Worm (Caenorhabditis elegans): Measurements from ENCODE around the gene F55D1.1.
A peak's percentile ranks its signal among the peaks of the same experiment; 100 is the strongest.

The F55D1.1 gene

ce11 chrX:5467308-5467707 is 22.3 kb upstream of the F55D1.1 start (continued):
- TF ChIP-seq ceh-88 (GFP tag; IDR thresholded peaks at IDR 0.05) (no peak), lin-13 (GFP tag; optimal IDR thresholded peaks at IDR 0.05) (no peak), lin-35 (GFP tag; optimal IDR thresholded peaks at IDR 0.05) (peak in 1 of 2 experiments; percentile 39), skn-1 (tag; optimal IDR thresholded peaks at IDR 0.05) (no peak), lin-14 (GFP tag; optimal IDR thresholded peaks at IDR 0.05) (peak; percentile 75), nhr-90 (tag; optimal IDR thresholded peaks at IDR 0.05; ENCODE audit: poor library complexity) (peak; percentile 61), rnt-1 (tag; optimal IDR thresholded peaks at IDR 0.05) (no peak), hlh-17 (GFP tag; optimal IDR thresholded peaks at IDR 0.05; ENCODE audit: borderline replicate concordance) (no peak), ces-1 (GFP tag; optimal IDR thresholded peaks at IDR 0.05) (no peak), sptf-1 (tag; optimal IDR thresholded peaks at IDR 0.05) (no peak), sox-4 (tag; optimal IDR thresholded peaks at IDR 0.05) (no peak), aly-2 (tag; optimal IDR thresholded peaks at IDR 0.05) (no peak), C04F5.9 (tag; optimal IDR thresholded peaks at IDR 0.05) (no peak), nhr-12 (tag; optimal IDR thresholded peaks at IDR 0.05) (no peak), fkh-4 (tag; optimal IDR thresholded peaks at IDR 0.05; ENCODE audit: borderline replicate concordance) (no peak), grh-1 (GFP tag; IDR thresholded peaks at IDR 0.05) (peak; percentile 61), Y116A8C.19 (tag; optimal IDR thresholded peaks at IDR 0.05; ENCODE audit: borderline replicate concordance) (no peak), C16A3.4 (tag; optimal IDR thresholded peaks at IDR 0.05) (no peak), nhr-237 (tag; optimal IDR thresholded peaks at IDR 0.05) (no peak), lsy-2 (tag; optimal IDR thresholded peaks at IDR 0.05) (no peak), snu-23 (GFP tag; optimal IDR thresholded peaks at IDR 0.05) (peak; percentile 47), vab-15 (tag; optimal IDR thresholded peaks at IDR 0.05) (no peak), mef-2 (tag; optimal IDR thresholded peaks at IDR 0.05) (no peak), elt-2 (tag; optimal IDR thresholded peaks at IDR 0.05) (peak; percentile 87), ets-5 (GFP tag; IDR thresholded peaks at IDR 0.05) (no peak), swsn-7 (tag; optimal IDR thresholded peaks at IDR 0.05) (no peak), mdl-1 (tag; optimal IDR thresholded peaks at IDR 0.05) (peak in 1 of 2 experiments; percentile 71), snpc-4 (tag; optimal IDR thresholded peaks at IDR 0.05) (no peak), unc-130 (tag; optimal IDR thresholded peaks at IDR 0.05) (no peak), F16B12.6 (tag; optimal IDR thresholded peaks at IDR 0.05) (no peak), nhr-19 (GFP tag; conservative IDR thresholded peaks at IDR 0.05) (no peak; the same call in 1 of the 2 replicates), nhr-11 (tag; optimal IDR thresholded peaks at IDR 0.05) (no peak), pax-3 (tag; optimal IDR thresholded peaks at IDR 0.05) (no peak), nhr-76 (tag; optimal IDR thresholded peaks at IDR 0.05) (no peak), unc-98 (GFP tag; IDR thresholded peaks at IDR 0.05) (no peak), blmp-1 (tag; optimal IDR thresholded peaks at IDR 0.05) (peak; percentile 62), egl-13 (tag; optimal IDR thresholded peaks at IDR 0.05) (no peak), ceh-82 (tag; optimal IDR thresholded peaks at IDR 0.05) (no peak), hpl-2 (GFP tag; optimal IDR thresholded peaks at IDR 0.05) (no peak), nhr-77 (tag; optimal IDR thresholded peaks at IDR 0.05) (no peak), efl-1 (optimal IDR thresholded peaks at IDR 0.05) (no peak), efl-1 (GFP tag; optimal IDR thresholded peaks at IDR 0.05 in 1 of 2) (no peak), ztf-11 (tag; optimal IDR thresholded peaks at IDR 0.05) (no peak), fkh-8 (tag; optimal IDR thresholded peaks at IDR 0.05) (no peak), dsc-1 (tag; optimal IDR thresholded peaks at IDR 0.05) (no peak), dpl-1 (GFP tag; optimal IDR thresholded peaks at IDR 0.05) (no peak), lin-39 (tag; optimal IDR thresholded peaks at IDR 0.05) (no peak), ama-1 (optimal IDR thresholded peaks at IDR 0.05) (no peak), nhr-85 (tag) (peak; percentile 84), ceh-90 (tag; optimal IDR thresholded peaks at IDR 0.05) (no peak), nhr-47 (tag; optimal IDR thresholded peaks at IDR 0.05) (peak; percentile 12), lin-15B (tag; optimal IDR thresholded peaks at IDR 0.05) (no peak), mep-1 (tag; optimal IDR thresholded peaks at IDR 0.05) (no peak), unc-62 (GFP tag; optimal IDR thresholded peaks at IDR 0.05) (no peak), unc-86 (tag; optimal IDR thresholded peaks at IDR 0.05) (no peak)
